Fruit fly (Drosophila melanogaster) whole organism, embryonic: ENCODE data around the gene CG12519.
"Not testable (repeated sequence)": the region's sequence is repeated elsewhere in the genome, so short reads cannot be mapped to it uniquely, and the experiment has no call there.

Experiments
- Ada2b ChIP-seq: fragments of 200-800 bp; sonication (Bioruptor generic); IDR thresholded peaks from 2 replicates; pipeline ENCODE4 v1.3.6; 2022; ENCODE audit warnings: missing biosample characterization, missing genetic modification characterization
- Aef1 ChIP-seq: fragments of 200-800 bp; sonication (Bioruptor generic); IDR thresholded peaks from 3 replicates; pipeline ENCODE4 v1.3.6; 2022; ENCODE audit warnings: missing biosample characterization, missing genetic modification characterization
- BtbVII ChIP-seq: fragments of 200-800 bp; sonication (Bioruptor generic); optimal IDR thresholded peaks from 3 replicates; lab custom pipeline; 2017; ENCODE audit warnings: missing biosample characterization, mild to moderate bottlenecking, missing genetic modification characterization
- CG11504 ChIP-seq: fragments of 200-800 bp; sonication (Bioruptor generic); optimal IDR thresholded peaks from 3 replicates; lab custom pipeline; 2019; ENCODE audit warnings: missing biosample characterization, mild to moderate bottlenecking, missing genetic modification characterization, moderate library complexity
- CG12769 ChIP-seq: fragments of 200-800 bp; sonication (Bioruptor generic); optimal IDR thresholded peaks from 2 replicates; lab custom pipeline; 2019; ENCODE audit warnings: missing biosample characterization, mild to moderate bottlenecking, missing genetic modification characterization, moderate library complexity
- CG14667 ChIP-seq: fragments of 200-800 bp; sonication (Bioruptor generic); IDR thresholded peaks from 2 replicates; pipeline ENCODE4 v1.3.6; 2022; ENCODE audit warnings: missing biosample characterization, missing genetic modification characterization
- CG15269 ChIP-seq: fragments of 200-800 bp; sonication (Bioruptor generic); optimal IDR thresholded peaks from 2 replicates; lab custom pipeline; 2018; ENCODE audit warnings: missing biosample characterization, mild to moderate bottlenecking, missing genetic modification characterization, moderate library complexity
- CG15696 ChIP-seq: fragments of 200-800 bp; sonication (Bioruptor generic); optimal IDR thresholded peaks from 2 replicates; lab custom pipeline; 2019; ENCODE audit warnings: missing biosample characterization, mild to moderate bottlenecking, missing genetic modification characterization, moderate library complexity
- CG17328 ChIP-seq: fragments of 200-800 bp; sonication (Bioruptor generic); IDR thresholded peaks from 2 replicates; pipeline ENCODE4 v1.3.6; 2022; ENCODE audit warnings: missing biosample characterization, missing genetic modification characterization
- CG18599 ChIP-seq: fragments of 200-800 bp; sonication (Bioruptor generic); optimal IDR thresholded peaks from 3 replicates; lab custom pipeline; 2017; ENCODE audit warnings: missing biosample characterization, missing genetic modification characterization, mild to moderate bottlenecking, moderate library complexity, missing genetic modification reagents
- CG2120 ChIP-seq: fragments of 200-800 bp; sonication (Bioruptor generic); optimal IDR thresholded peaks from 3 replicates; lab custom pipeline; 2016; ENCODE audit warnings: missing biosample characterization, missing genetic modification characterization
- CG2129 ChIP-seq: fragments of 200-800 bp; sonication (Bioruptor generic); IDR thresholded peaks from 2 replicates; pipeline ENCODE4 v1.3.6; 2022; ENCODE audit warnings: missing biosample characterization, missing genetic modification characterization; ENCODE audit not compliant: partially characterized antibody
- CG2678 ChIP-seq: fragments of 200-800 bp; sonication (Bioruptor generic); optimal IDR thresholded peaks from 3 replicates; lab custom pipeline; 2019; ENCODE audit warnings: missing biosample characterization, mild to moderate bottlenecking, missing genetic modification characterization, moderate library complexity
- CG31365 ChIP-seq: fragments of 200-800 bp; sonication (Bioruptor generic); optimal IDR thresholded peaks from 2 replicates; lab custom pipeline; 2018; ENCODE audit warnings: missing biosample characterization, mild to moderate bottlenecking, missing genetic modification characterization
- CG32532 ChIP-seq: fragments of 200-800 bp; sonication (Bioruptor generic); IDR thresholded peaks from 2 replicates; pipeline ENCODE4 v1.3.6; 2022; ENCODE audit warnings: missing biosample characterization, missing genetic modification characterization
- CG3407 ChIP-seq: fragments of 200-800 bp; sonication (Bioruptor generic); optimal IDR thresholded peaks from 2 replicates; lab custom pipeline; 2018; ENCODE audit warnings: missing biosample characterization, mild to moderate bottlenecking, missing genetic modification characterization
- CG4424 ChIP-seq: fragments of 200-800 bp; sonication (Bioruptor generic); optimal IDR thresholded peaks from 3 replicates; lab custom pipeline; 2016; ENCODE audit warnings: missing biosample characterization, missing genetic modification characterization
- CG5953 ChIP-seq: fragments of 200-800 bp; sonication (Bioruptor generic); IDR thresholded peaks from 2 replicates; pipeline ENCODE4 v1.3.6; 2022; ENCODE audit warnings: missing biosample characterization, missing genetic modification characterization
- CG7556 ChIP-seq: fragments of 200-800 bp; sonication (Bioruptor generic); optimal IDR thresholded peaks from 2 replicates; lab custom pipeline; 2017; ENCODE audit warnings: missing biosample characterization, mild to moderate bottlenecking, missing genetic modification characterization
- CG7839 ChIP-seq: fragments of 200-800 bp; sonication (Bioruptor generic); optimal IDR thresholded peaks from 3 replicates; lab custom pipeline; 2018; ENCODE audit warnings: missing biosample characterization, mild to moderate bottlenecking, missing genetic modification characterization, moderate library complexity
- CG9932 ChIP-seq: fragments of 200-800 bp; sonication (Bioruptor generic); IDR thresholded peaks from 2 replicates; pipeline ENCODE4 v1.3.6; 2022; ENCODE audit warnings: missing biosample characterization, missing genetic modification characterization
- Chrac-16 ChIP-seq: fragments of 200-800 bp; sonication (Bioruptor generic); optimal IDR thresholded peaks from 3 replicates; lab custom pipeline; 2016; ENCODE audit warnings: missing biosample characterization, missing genetic modification characterization
- Dll ChIP-seq: fragments of 200-800 bp; sonication (Bioruptor generic); IDR thresholded peaks from 4 replicates; pipeline ENCODE4 v1.3.6; 2022; ENCODE audit warnings: missing biosample characterization, missing genetic modification characterization; ENCODE audit not compliant: partially characterized antibody
- Ets65A ChIP-seq: fragments of 200-800 bp; sonication (Bioruptor generic); peaks from one replicate; lab custom pipeline; 2016; ENCODE audit warnings: missing biosample characterization, missing genetic modification characterization
- Hmr ChIP-seq: fragments of 200-800 bp; sonication (Bioruptor generic); optimal IDR thresholded peaks from 3 replicates; lab custom pipeline; 2017; ENCODE audit warnings: mild to moderate bottlenecking, missing biosample characterization, missing genetic modification reagents, missing genetic modification characterization
- Kr ChIP-seq: fragments of 200-800 bp; sonication (Bioruptor generic); optimal IDR thresholded peaks from 2 replicates; lab custom pipeline; 2017; ENCODE audit warnings: missing biosample characterization, mild to moderate bottlenecking, missing genetic modification characterization
- Lim3 ChIP-seq: fragments of 200-800 bp; sonication (Bioruptor generic); IDR thresholded peaks from 2 replicates; pipeline ENCODE4 v1.3.6; 2022; ENCODE audit warnings: missing biosample characterization, missing genetic modification characterization
- MESR4 ChIP-seq: fragments of 200-800 bp; sonication (Bioruptor generic); optimal IDR thresholded peaks from 2 replicates; lab custom pipeline; 2018; ENCODE audit warnings: missing biosample characterization, mild to moderate bottlenecking, missing genetic modification characterization, moderate library complexity
- Med ChIP-seq: fragments of 200-800 bp; sonication (Bioruptor generic); peaks from one replicate; lab custom pipeline; 2016; ENCODE audit warnings: missing biosample characterization, missing genetic modification characterization, mild to moderate bottlenecking, inconsistent platforms, moderate library complexity
- Meics ChIP-seq: fragments of 200-800 bp; sonication (Bioruptor generic); optimal IDR thresholded peaks from 2 replicates; lab custom pipeline; 2017; ENCODE audit warnings: missing biosample characterization, mild to moderate bottlenecking, missing genetic modification characterization
- Ptx1 ChIP-seq: fragments of 200-800 bp; sonication (Bioruptor generic); IDR thresholded peaks from 2 replicates; pipeline ENCODE4 v1.3.6; 2022; ENCODE audit warnings: missing biosample characterization, missing genetic modification characterization
- Taf1 ChIP-seq: fragments of 200-800 bp; sonication (Bioruptor generic); IDR thresholded peaks from 2 replicates; pipeline ENCODE4 v1.3.6; 2022; ENCODE audit warnings: missing biosample characterization, missing genetic modification characterization
- bsh ChIP-seq, 2 experiments: fragments of 200-800 bp; sonication (Bioruptor generic); optimal IDR thresholded peaks; 2 replicates each; lab custom pipeline; 2017 to 2018; ENCODE audit warnings: mild to moderate bottlenecking in 2 of 2, missing biosample characterization in 2 of 2, missing genetic modification characterization in 2 of 2, moderate library complexity in 1 of 2
- ci ChIP-seq: fragments of 200-800 bp; sonication (Bioruptor generic); IDR thresholded peaks from 3 replicates; pipeline ENCODE4 v1.3.6; 2022; ENCODE audit warnings: missing biosample characterization, missing genetic modification characterization
- croc ChIP-seq: fragments of 200-800 bp; sonication (Bioruptor generic); conservative IDR thresholded peaks from 3 replicates; pipeline ENCODE4 v1.3.6; 2022; ENCODE audit warnings: missing biosample characterization, missing genetic modification characterization
- dati ChIP-seq: fragments of 200-800 bp; sonication (Bioruptor generic); IDR thresholded peaks from 2 replicates; pipeline ENCODE4 v1.3.6; 2022; ENCODE audit warnings: missing biosample characterization, missing genetic modification characterization
- dimm ChIP-seq: fragments of 200-800 bp; sonication (Bioruptor generic); IDR thresholded peaks from 2 replicates; pipeline ENCODE4 v1.3.6; 2022; ENCODE audit warnings: missing biosample characterization, missing genetic modification characterization
- dm ChIP-seq: fragments of 200-800 bp; sonication (Bioruptor generic); optimal IDR thresholded peaks from 3 replicates; lab custom pipeline; 2016; ENCODE audit warnings: missing biosample characterization, missing genetic modification characterization
- dmrt99B ChIP-seq: fragments of 200-800 bp; sonication (Bioruptor generic); optimal IDR thresholded peaks from 2 replicates; lab custom pipeline; 2018; ENCODE audit warnings: missing biosample characterization, mild to moderate bottlenecking, missing genetic modification characterization, moderate library complexity
- gem ChIP-seq: fragments of 200-800 bp; sonication (Bioruptor generic); optimal IDR thresholded peaks from 2 replicates; lab custom pipeline; 2019; ENCODE audit warnings: missing biosample characterization, mild to moderate bottlenecking, missing genetic modification characterization, moderate library complexity
- gsb ChIP-seq: fragments of 200-800 bp; sonication (Bioruptor generic); IDR thresholded peaks from 2 replicates; pipeline ENCODE4 v1.3.6; 2022; ENCODE audit warnings: missing biosample characterization, missing genetic modification characterization
- mld ChIP-seq: fragments of 200-800 bp; sonication (Bioruptor generic); IDR thresholded peaks from 3 replicates; pipeline ENCODE4 v1.3.6; 2022; ENCODE audit warnings: missing biosample characterization, missing genetic modification characterization; ENCODE audit not compliant: partially characterized antibody
- nerfin-1 ChIP-seq: fragments of 200-800 bp; sonication (Bioruptor generic); optimal IDR thresholded peaks from 3 replicates; lab custom pipeline; 2019; ENCODE audit warnings: missing biosample characterization, mild to moderate bottlenecking, missing genetic modification characterization, moderate library complexity
- pan ChIP-seq, 4 experiments: fragments of >200 bp in 3 of 4; fragments of 200-800 bp in 1 of 4; sonication (Bioruptor generic) in 1 of 4; optimal IDR thresholded peaks in 3 of 4; IDR thresholded peaks in 1 of 4; 2 replicates each; pipeline versions ENCODE4 v1.3.6 to Lab custom; 2017 to 2022; ENCODE audit warnings: missing biosample characterization in 2 of 4, missing genetic modification characterization in 2 of 4, mixed read lengths in 1 of 4
- row ChIP-seq: fragments of 200-800 bp; sonication (Bioruptor generic); IDR thresholded peaks from 3 replicates; pipeline ENCODE4 v1.3.6; 2022; ENCODE audit warnings: missing biosample characterization, missing genetic modification characterization
- sim ChIP-seq: fragments of 200-800 bp; sonication (Bioruptor generic); IDR thresholded peaks from 2 replicates; pipeline ENCODE4 v1.3.6; 2022; ENCODE audit warnings: missing biosample characterization, missing genetic modification characterization
- zfh2 ChIP-seq: fragments of 200-800 bp; sonication (Bioruptor generic); optimal IDR thresholded peaks from 2 replicates; lab custom pipeline; 2016; ENCODE audit warnings: missing biosample characterization, missing genetic modification characterization

CG12519 gene

dm6 chr3L:19472128-19472527 is at the start of gene CG12519, which contains the start of gene 825-Oak:
Gene CG12519, plus strand, starts transcription at chr3L:19472491.
Gene 825-Oak, minus strand, starts transcription at chr3L:19472228.
- not testable (repeated sequence) for TF ChIP-seq Lim3; CG7556 (GFP tag; lab: Kevin White, UChicago); CG32532 (GFP tag; lab: Robert Waterston, UW)

- TF ChIP-seq CG7839 (tag; lab: Kevin White, UChicago) = peak; percentile 15
- TF ChIP-seq zfh2 (GFP tag; lab: Kevin White, UChicago) = no peak
- no peak for TF ChIP-seq CG2129 (GFP tag; lab: Robert Waterston, UW)
- TF ChIP-seq Ets65A (GFP tag; lab: Kevin White, UChicago) = peak; percentile 83
- TF ChIP-seq dmrt99B (tag; lab: Kevin White, UChicago) = peak; percentile 31
- TF ChIP-seq row (GFP tag; lab: Robert Waterston, UW) = peak; percentile 38; the same call in 2 of the 3 replicates
- peak; percentile 26; the same call in 1 of the 2 replicates for TF ChIP-seq Ptx1 (GFP tag; lab: Robert Waterston, UW)
- 0 out of 2 replicates have a peak, but pooled peaks have one; percentile 9 for TF ChIP-seq Ada2b
- TF ChIP-seq gem (tag; lab: Kevin White, UChicago) = peak; percentile 14
- 0 out of 2 replicates have a peak, but pooled peaks have one; percentile 5 for TF ChIP-seq CG17328 (GFP tag; lab: Robert Waterston, UW)
- TF ChIP-seq CG11504 = peak; percentile 11
- TF ChIP-seq Hmr (GFP tag; lab: Kevin White, UChicago) = peak; percentile 19
- no peak for TF ChIP-seq pan (optimal IDR thresholded peaks at IDR 0.05; lab: Kevin White, UChicago)
- TF ChIP-seq pan (GFP tag; optimal IDR thresholded peaks at IDR 0.05 in 1 of 2, IDR thresholded peaks at IDR 0.05 in 1 of 2) = peak in 1 of 2 experiments; percentile 13
- TF ChIP-seq dm (GFP tag; lab: Kevin White, UChicago) = no peak
- TF ChIP-seq Meics (GFP tag; lab: Kevin White, UChicago) = peak; percentile 18
- peak; percentile 3 for TF ChIP-seq CG12769 (tag; lab: Kevin White, UChicago)
- TF ChIP-seq Med = peak; percentile 57
- TF ChIP-seq ci (GFP tag; lab: Robert Waterston, UW) = 0 out of 3 replicates have a peak, but pooled peaks have one; percentile 37
- 0 out of 2 replicates have a peak, but pooled peaks have one; percentile 20 for TF ChIP-seq CG9932 (GFP tag; lab: Robert Waterston, UW)
- TF ChIP-seq CG18599 (GFP tag; lab: Kevin White, UChicago) = peak; percentile 33
- no peak for TF ChIP-seq dati
- peak; percentile 35 for TF ChIP-seq CG2120 (GFP tag; lab: Kevin White, UChicago)
- TF ChIP-seq nerfin-1 = no peak
- TF ChIP-seq MESR4 (GFP tag; lab: Kevin White, UChicago) = no peak
- peak; percentile 41 for TF ChIP-seq CG2678 (tag; lab: Kevin White, UChicago)
- peak; percentile 20; the same call in 1 of the 3 replicates for TF ChIP-seq Aef1 (GFP tag; lab: Robert Waterston, UW)
Observed at dm6 chr3L:19442239-19442638, 30.1 kb upstream of the CG12519 start.

- TF ChIP-seq CG3407 (GFP tag; lab: Kevin White, UChicago) (no peak), CG15696 (tag; lab: Kevin White, UChicago) (no peak), bsh (GFP tag; optimal IDR thresholded peaks at IDR 0.05; lab: Kevin White, UChicago) (no peak), Chrac-16 (GFP tag; lab: Kevin White, UChicago) (no peak), CG14667 (peak; percentile 14; the same call in 1 of the 2 replicates), CG5953 (no peak), gsb (GFP tag; lab: Robert Waterston, UW) (no peak), CG4424 (GFP tag; lab: Kevin White, UChicago) (peak; percentile 16), BtbVII (GFP tag; lab: Kevin White, UChicago) (no peak), pan (optimal IDR thresholded peaks at IDR 0.05; lab: Kevin White, UChicago) (no peak), pan (GFP tag; optimal IDR thresholded peaks at IDR 0.05 in 1 of 2, IDR thresholded peaks at IDR 0.05 in 1 of 2) (no peak), dimm (GFP tag; lab: Robert Waterston, UW) (no peak), Taf1 (no peak), mld (GFP tag; lab: Robert Waterston, UW) (no peak), sim (GFP tag; lab: Robert Waterston, UW) (no peak), croc (GFP tag; lab: Robert Waterston, UW) (no peak), Dll (no peak), CG15269 (tag; lab: Kevin White, UChicago) (peak; percentile 1), Kr (GFP tag; lab: Kevin White, UChicago) (no peak), CG31365 (tag; lab: Kevin White, UChicago) (no peak)
Observed at dm6 chr3L:19444092-19444491, 28.2 kb upstream of the CG12519 start.
